Worm (Caenorhabditis elegans) whole organism, early embryonic: Measurements from ENCODE around the gene AH9.6.

Experiments used
- B0310.2 ChIP-seq: sonication (generic microtip); optimal IDR thresholded peaks from 2 replicates; lab custom pipeline; 2016; ENCODE audit warnings: mild to moderate bottlenecking, missing genetic modification characterization, missing compliant biosample characterization
- F13C5.2 ChIP-seq: sonication (generic microtip); optimal IDR thresholded peaks from 2 replicates; lab custom pipeline; 2017; ENCODE audit warnings: mild to moderate bottlenecking, missing genetic modification characterization, inconsistent platforms, missing compliant biosample characterization
- aly-1 ChIP-seq: sonication (generic microtip); optimal IDR thresholded peaks from 2 replicates; lab custom pipeline; 2016; ENCODE audit warnings: missing genetic modification characterization, missing compliant biosample characterization
- ama-1 ChIP-seq: fragments of 150-350 bp; optimal IDR thresholded peaks from 2 replicates; lab custom pipeline; 2014
- ceh-13 ChIP-seq: fragments of 200-800 bp; sonication (Bioruptor generic); optimal IDR thresholded peaks from 2 replicates; lab custom pipeline; 2018; ENCODE audit warnings: mild to moderate bottlenecking, missing genetic modification characterization, missing compliant biosample characterization
- ceh-36 ChIP-seq: sonication (generic microtip); optimal IDR thresholded peaks from 2 replicates; lab custom pipeline; 2016; ENCODE audit warnings: missing genetic modification characterization, inconsistent platforms, missing compliant biosample characterization
- ets-7 ChIP-seq: sonication (generic microtip); optimal IDR thresholded peaks from 2 replicates; lab custom pipeline; 2016; ENCODE audit warnings: missing genotype, missing genetic modification characterization, missing compliant biosample characterization
- flt-1 ChIP-seq: fragments of 200-800 bp; sonication (Bioruptor generic); IDR thresholded peaks from 2 replicates; pipeline ENCODE4 v1.3.6; 2022; ENCODE audit warnings: missing genetic modification characterization, missing compliant biosample characterization
- hmbx-1 ChIP-seq: sonication (generic microtip); optimal IDR thresholded peaks from 2 replicates; lab custom pipeline; 2016; ENCODE audit warnings: mild to moderate bottlenecking, missing genetic modification characterization, missing compliant biosample characterization
- hmg-4 ChIP-seq: fragments of 200-800 bp; sonication (Bioruptor generic); optimal IDR thresholded peaks from 2 replicates; lab custom pipeline; 2018; ENCODE audit warnings: mild to moderate bottlenecking, missing genetic modification characterization, missing compliant biosample characterization
- hnd-1 ChIP-seq: sonication (generic microtip); optimal IDR thresholded peaks from 2 replicates; lab custom pipeline; 2016; ENCODE audit warnings: missing genetic modification characterization, missing compliant biosample characterization
- pes-1 ChIP-seq: fragments of 200-800 bp; sonication (Bioruptor generic); IDR thresholded peaks from 2 replicates; pipeline ENCODE4 v1.3.6; 2022; ENCODE audit warnings: missing genetic modification reagents, missing genetic modification characterization, missing compliant biosample characterization
- scrt-1 ChIP-seq: fragments of 200-800 bp; sonication (Bioruptor generic); IDR thresholded peaks from 2 replicates; pipeline ENCODE4 v1.3.6; 2022; ENCODE audit warnings: missing genetic modification characterization, missing compliant biosample characterization
- sea-1 ChIP-seq: fragments of 200-800 bp; sonication (Bioruptor generic); conservative IDR thresholded peaks from 2 replicates; pipeline ENCODE4 v1.3.6; 2022; ENCODE audit warnings: missing genetic modification characterization, missing compliant biosample characterization
- tbx-11 ChIP-seq: fragments of 200-800 bp; sonication (Bioruptor generic); IDR thresholded peaks from 2 replicates; pipeline ENCODE4 v1.3.6; 2022; ENCODE audit warnings: missing genetic modification characterization, missing compliant biosample characterization
- tbx-37 ChIP-seq: fragments of 200-800 bp; sonication (Bioruptor generic); conservative IDR thresholded peaks from 2 replicates; pipeline ENCODE4 v1.3.6; 2022; ENCODE audit warnings: missing genetic modification reagents, missing genetic modification characterization, missing compliant biosample characterization
- tra-4 ChIP-seq: sonication (generic microtip); optimal IDR thresholded peaks from 2 replicates; lab custom pipeline; 2017; ENCODE audit warnings: missing genetic modification characterization, missing compliant biosample characterization

The AH9.6 gene

ce11 chrX:2226875-2227355 lies 41.0 kb downstream of the AH9.6 start:
- peak; percentile 82 for TF ChIP-seq tbx-11
- TF ChIP-seq flt-1 (GFP tag; lab: Robert Waterston, UW): peak; percentile 78
- peak; percentile 40 for TF ChIP-seq B0310.2
- TF ChIP-seq ceh-36 (tag; lab: Kevin White, UChicago): peak; percentile 74
- TF ChIP-seq pes-1: peak; percentile 89
- TF ChIP-seq tra-4 (tag; lab: Kevin White, UChicago): peak; percentile 66
- TF ChIP-seq ceh-13 (GFP tag; lab: Kevin White, UChicago): peak; percentile 61
- TF ChIP-seq tbx-37 (GFP tag; lab: Robert Waterston, UW): peak; percentile 77
- peak; percentile 87 for TF ChIP-seq sea-1 (GFP tag; lab: Robert Waterston, UW)
- TF ChIP-seq scrt-1 (GFP tag; lab: Robert Waterston, UW): peak; percentile 85
- peak; percentile 70 for TF ChIP-seq hnd-1 (tag; lab: Kevin White, UChicago)
- peak; percentile 66 for TF ChIP-seq hmbx-1
- peak; percentile 90 for TF ChIP-seq hmg-4 (GFP tag; lab: Kevin White, UChicago)
- no peak for TF ChIP-seq ama-1 (lab: Kevin White, UChicago)
- peak; percentile 58 for TF ChIP-seq aly-1 (tag; lab: Kevin White, UChicago)
- peak; percentile 12 for TF ChIP-seq ets-7 (tag; lab: Kevin White, UChicago)
- peak; percentile 88 for TF ChIP-seq F13C5.2 (tag; lab: Kevin White, UChicago)

ce11 chrX:2220850-2221249 lies 47.1 kb downstream of the AH9.6 start, which contains the start of gene hex-1:
Gene hex-1, plus strand, starts transcription at chrX:2221150.
- TF ChIP-seq tbx-11 (no peak), ceh-36 (tag; lab: Kevin White, UChicago) (no peak), tbx-37 (GFP tag; lab: Robert Waterston, UW) (no peak), hnd-1 (tag; lab: Kevin White, UChicago) (no peak), tra-4 (tag; lab: Kevin White, UChicago) (no peak), sea-1 (GFP tag; lab: Robert Waterston, UW) (no peak), ama-1 (lab: Kevin White, UChicago) (no peak), hmbx-1 (no peak), ceh-13 (GFP tag; lab: Kevin White, UChicago) (no peak), aly-1 (tag; lab: Kevin White, UChicago) (no peak), ets-7 (tag; lab: Kevin White, UChicago) (no peak), scrt-1 (GFP tag; lab: Robert Waterston, UW) (no peak), F13C5.2 (tag; lab: Kevin White, UChicago) (no peak), pes-1 (no peak), B0310.2 (no peak), flt-1 (GFP tag; lab: Robert Waterston, UW) (no peak)

ce11 chrX:2219453-2219852 lies 48.5 kb downstream of the AH9.6 start:
- TF ChIP-seq hnd-1 (tag; lab: Kevin White, UChicago): no peak
- no peak for TF ChIP-seq ceh-36 (tag; lab: Kevin White, UChicago)

ce11 chrX:2219006-2219405 lies 48.9 kb downstream of the AH9.6 start:
- TF ChIP-seq hmbx-1 (no peak), ceh-36 (tag; lab: Kevin White, UChicago) (no peak), aly-1 (tag; lab: Kevin White, UChicago) (no peak), scrt-1 (GFP tag; lab: Robert Waterston, UW) (no peak), F13C5.2 (tag; lab: Kevin White, UChicago) (no peak), pes-1 (no peak), sea-1 (GFP tag; lab: Robert Waterston, UW) (no peak), flt-1 (GFP tag; lab: Robert Waterston, UW) (no peak), hmg-4 (GFP tag; lab: Kevin White, UChicago) (no peak), B0310.2 (no peak), tra-4 (tag; lab: Kevin White, UChicago) (no peak)

- TF ChIP-seq tbx-11 (no peak), ama-1 (lab: Kevin White, UChicago) (no peak), tbx-37 (GFP tag; lab: Robert Waterston, UW) (no peak), hmg-4 (GFP tag; lab: Kevin White, UChicago) (peak; percentile 31), sea-1 (GFP tag; lab: Robert Waterston, UW) (no peak), tra-4 (tag; lab: Kevin White, UChicago) (no peak), B0310.2 (no peak), ceh-36 (tag; lab: Kevin White, UChicago) (no peak), pes-1 (peak; percentile 30; the same call in 1 of the 2 replicates), hnd-1 (tag; lab: Kevin White, UChicago) (no peak), ets-7 (tag; lab: Kevin White, UChicago) (no peak), aly-1 (tag; lab: Kevin White, UChicago) (peak; percentile 3), ceh-13 (GFP tag; lab: Kevin White, UChicago) (no peak), scrt-1 (GFP tag; lab: Robert Waterston, UW) (peak; percentile 61; the same call in 1 of the 2 replicates)
Measured at ce11 chrX:2216662-2217061, 51.3 kb downstream of the AH9.6 start.

ce11 chrX:2216242-2216641 lies 51.7 kb downstream of the AH9.6 start:
- no peak for TF ChIP-seq ceh-13 (GFP tag; lab: Kevin White, UChicago)
- no peak for TF ChIP-seq hnd-1 (tag; lab: Kevin White, UChicago)
- TF ChIP-seq hmg-4 (GFP tag; lab: Kevin White, UChicago): no peak
- TF ChIP-seq scrt-1 (GFP tag; lab: Robert Waterston, UW): no peak
- no peak for TF ChIP-seq pes-1
- no peak for TF ChIP-seq F13C5.2 (tag; lab: Kevin White, UChicago)
- TF ChIP-seq tbx-11: no peak
- no peak for TF ChIP-seq tbx-37 (GFP tag; lab: Robert Waterston, UW)
- no peak for TF ChIP-seq B0310.2
- no peak for TF ChIP-seq hmbx-1
- no peak for TF ChIP-seq aly-1 (tag; lab: Kevin White, UChicago)
- no peak for TF ChIP-seq sea-1 (GFP tag; lab: Robert Waterston, UW)
- TF ChIP-seq tra-4 (tag; lab: Kevin White, UChicago): no peak
- no peak for TF ChIP-seq ets-7 (tag; lab: Kevin White, UChicago)
- TF ChIP-seq ama-1 (lab: Kevin White, UChicago): no peak
- no peak for TF ChIP-seq ceh-36 (tag; lab: Kevin White, UChicago)
- TF ChIP-seq flt-1 (GFP tag; lab: Robert Waterston, UW): no peak

- TF ChIP-seq sea-1 (GFP tag; lab: Robert Waterston, UW) (no peak), flt-1 (GFP tag; lab: Robert Waterston, UW) (no peak), hmg-4 (GFP tag; lab: Kevin White, UChicago) (no peak), pes-1 (no peak), hnd-1 (tag; lab: Kevin White, UChicago) (no peak), ceh-13 (GFP tag; lab: Kevin White, UChicago) (no peak), ceh-36 (tag; lab: Kevin White, UChicago) (no peak), ets-7 (tag; lab: Kevin White, UChicago) (no peak), scrt-1 (GFP tag; lab: Robert Waterston, UW) (no peak), tbx-37 (GFP tag; lab: Robert Waterston, UW) (no peak), tra-4 (tag; lab: Kevin White, UChicago) (no peak), hmbx-1 (no peak), B0310.2 (no peak)
Measured at ce11 chrX:2215108-2215507, 52.8 kb downstream of the AH9.6 start.
